Worm (Caenorhabditis elegans) whole organism, mixed stage, embryonic: ENCODE data around the gene F49H6.17.

Experiments
- M03D4.4 ChIP-seq: sonication (generic microtip); optimal IDR thresholded peaks from 2 replicates; lab custom pipeline; 2017; ENCODE audit warnings: mild to moderate bottlenecking, missing genetic modification characterization, missing compliant biosample characterization
- bed-3 ChIP-seq: fragments of 200-800 bp; sonication (Bioruptor generic); optimal IDR thresholded peaks from 3 replicates; lab custom pipeline; 2018; ENCODE audit warnings: mild to moderate bottlenecking, missing genetic modification characterization, moderate library complexity, missing compliant biosample characterization
- blmp-1 ChIP-seq: fragments of 150-350 bp; optimal IDR thresholded peaks from 2 replicates; lab custom pipeline; 2014; ENCODE audit warnings: missing biosample characterization, missing genetic modification characterization
- ceh-39 ChIP-seq: fragments of 150-350 bp; optimal IDR thresholded peaks from 2 replicates; lab custom pipeline; 2014; ENCODE audit warnings: missing biosample characterization, missing genetic modification characterization
- ceh-43 ChIP-seq: fragments of 200-800 bp; sonication (Bioruptor generic); optimal IDR thresholded peaks from 2 replicates; lab custom pipeline; 2018; ENCODE audit warnings: mild to moderate bottlenecking, missing genetic modification characterization, moderate library complexity, missing compliant biosample characterization
- ceh-83 ChIP-seq: fragments of 200-800 bp; sonication (Bioruptor generic); optimal IDR thresholded peaks from 2 replicates; lab custom pipeline; 2018; ENCODE audit warnings: mild to moderate bottlenecking, missing genetic modification characterization, missing compliant biosample characterization
- ces-1 ChIP-seq: fragments of 150-350 bp; optimal IDR thresholded peaks from 2 replicates; lab custom pipeline; 2014; ENCODE audit warnings: missing biosample characterization, missing genetic modification reagents, missing genetic modification characterization
- cnd-1 ChIP-seq: fragments of 200-800 bp; sonication (Bioruptor generic); optimal IDR thresholded peaks from 2 replicates; lab custom pipeline; 2018; ENCODE audit warnings: mild to moderate bottlenecking, missing genetic modification characterization, missing compliant biosample characterization
- drap-1 ChIP-seq: fragments of 200-800 bp; sonication (Bioruptor generic); optimal IDR thresholded peaks from 3 replicates; lab custom pipeline; 2018; ENCODE audit warnings: mild to moderate bottlenecking, missing genetic modification characterization, missing compliant biosample characterization
- flh-1 ChIP-seq: fragments of 200-800 bp; sonication (Bioruptor generic); optimal IDR thresholded peaks from 2 replicates; lab custom pipeline; 2018; ENCODE audit warnings: mild to moderate bottlenecking, missing genetic modification characterization, moderate library complexity, missing compliant biosample characterization
- ham-2 ChIP-seq: fragments of 200-800 bp; sonication (Bioruptor generic); optimal IDR thresholded peaks from 2 replicates; lab custom pipeline; 2018; ENCODE audit warnings: mild to moderate bottlenecking, missing genetic modification characterization, missing compliant biosample characterization
- hlh-1 ChIP-seq: fragments of 150-350 bp; optimal IDR thresholded peaks from 2 replicates; lab custom pipeline; 2014; ENCODE audit warnings: missing biosample characterization, missing genetic modification reagents, missing genetic modification characterization
- lin-13 ChIP-seq: fragments of 150-350 bp; optimal IDR thresholded peaks from 2 replicates; lab custom pipeline; 2014; ENCODE audit warnings: missing biosample characterization, missing genetic modification characterization
- lin-32 ChIP-seq: fragments of 200-800 bp; sonication (Bioruptor generic); optimal IDR thresholded peaks from 2 replicates; lab custom pipeline; 2018; ENCODE audit warnings: mild to moderate bottlenecking, missing genetic modification characterization, missing compliant biosample characterization
- lsy-2 ChIP-seq: fragments of 150-350 bp; optimal IDR thresholded peaks from 2 replicates; lab custom pipeline; 2014; ENCODE audit warnings: missing biosample characterization, missing genetic modification characterization
- mab-5 ChIP-seq: fragments of 150-350 bp; optimal IDR thresholded peaks from 2 replicates; lab custom pipeline; 2014; ENCODE audit warnings: missing biosample characterization, missing genetic modification characterization
- mep-1 ChIP-seq: fragments of 150-350 bp; optimal IDR thresholded peaks from 2 replicates; lab custom pipeline; 2017; ENCODE audit warnings: missing biosample characterization, missing genetic modification reagents, missing genetic modification characterization, inconsistent platforms
- mls-2 ChIP-seq: sonication (generic microtip); optimal IDR thresholded peaks from 2 replicates; lab custom pipeline; 2016; ENCODE audit warnings: mild to moderate bottlenecking, missing genetic modification characterization, moderate library complexity, missing compliant biosample characterization
- nhr-12 ChIP-seq: fragments of 150-350 bp; optimal IDR thresholded peaks from 2 replicates; lab custom pipeline; 2014; ENCODE audit warnings: missing biosample characterization, missing genetic modification characterization
- nhr-2 ChIP-seq: fragments of 150-350 bp; optimal IDR thresholded peaks from 2 replicates; lab custom pipeline; 2014; ENCODE audit warnings: missing biosample characterization, missing genetic modification characterization
- nhr-237 ChIP-seq: fragments of 150-350 bp; optimal IDR thresholded peaks from 2 replicates; lab custom pipeline; 2014; ENCODE audit warnings: missing biosample characterization, missing genetic modification characterization
- nhr-28 ChIP-seq: fragments of 150-350 bp; optimal IDR thresholded peaks from 2 replicates; lab custom pipeline; 2014; ENCODE audit warnings: missing biosample characterization, missing genetic modification characterization
- nhr-76 ChIP-seq: sonication (generic microtip); optimal IDR thresholded peaks from 2 replicates; lab custom pipeline; 2017; ENCODE audit warnings: missing biosample characterization, missing genetic modification characterization
- pha-4 ChIP-seq: fragments of 150-350 bp; optimal IDR thresholded peaks from 2 replicates; lab custom pipeline; 2018; ENCODE audit warnings: missing biosample characterization, missing genetic modification reagents, missing genetic modification characterization
- sem-2 ChIP-seq: fragments of 200-800 bp; sonication (Bioruptor generic); optimal IDR thresholded peaks from 2 replicates; lab custom pipeline; 2018; ENCODE audit warnings: mild to moderate bottlenecking, missing genetic modification characterization, missing compliant biosample characterization
- snpc-4 ChIP-seq: fragments of 150-350 bp; optimal IDR thresholded peaks from 2 replicates; lab custom pipeline; 2014; ENCODE audit warnings: missing biosample characterization, missing genetic modification characterization
- sptf-1 ChIP-seq: sonication (generic microtip); optimal IDR thresholded peaks from 2 replicates; lab custom pipeline; 2017; ENCODE audit warnings: mild to moderate bottlenecking, missing genetic modification characterization, moderate library complexity, missing compliant biosample characterization
- tbx-8 ChIP-seq: fragments of 200-800 bp; sonication (Bioruptor generic); optimal IDR thresholded peaks from 2 replicates; lab custom pipeline; 2018; ENCODE audit warnings: mild to moderate bottlenecking, missing genetic modification characterization, moderate library complexity, missing compliant biosample characterization
- unc-120 ChIP-seq: sonication (generic microtip); optimal IDR thresholded peaks from 2 replicates; lab custom pipeline; 2017; ENCODE audit warnings: missing genetic modification characterization, missing compliant biosample characterization; ENCODE audit not compliant: poor library complexity, severe bottlenecking
- unc-39 ChIP-seq: fragments of 150-350 bp; optimal IDR thresholded peaks from 2 replicates; lab custom pipeline; 2014; ENCODE audit warnings: missing biosample characterization, missing genetic modification characterization
- unc-62 ChIP-seq: fragments of 150-350 bp; optimal IDR thresholded peaks from 2 replicates; lab custom pipeline; 2014; ENCODE audit warnings: missing biosample characterization, missing genetic modification reagents, missing genetic modification characterization
- zip-8 ChIP-seq: fragments of 150-350 bp; optimal IDR thresholded peaks from 2 replicates; lab custom pipeline; 2014; ENCODE audit warnings: missing biosample characterization, missing genetic modification characterization
- ztf-11 ChIP-seq: fragments of 150-350 bp; optimal IDR thresholded peaks from 2 replicates; lab custom pipeline; 2014; ENCODE audit warnings: missing biosample characterization, missing genetic modification characterization

Gene F49H6.17

ce11 chrV:16987035-16987434 lies 32.8 kb upstream of the F49H6.17 start, which contains the start of gene Y102A5C.40:
Gene Y102A5C.40 (minus strand): TSS chrV:16987135.
- TF ChIP-seq pha-4 (no peak), ces-1 (no peak), bed-3 (GFP tag; lab: Kevin White, UChicago) (no peak)
- TF ChIP-seq, all 35 proteins: peak for 0

- TF ChIP-seq M03D4.4 (tag; lab: Kevin White, UChicago) (no peak), ham-2 (GFP tag; lab: Kevin White, UChicago) (no peak), sptf-1 (tag; lab: Kevin White, UChicago) (no peak), nhr-2 (tag; lab: Kevin White, UChicago) (no peak), unc-120 (tag; lab: Kevin White, UChicago) (no peak), ces-1 (no peak), mls-2 (tag; lab: Kevin White, UChicago) (no peak), mab-5 (no peak), nhr-12 (tag; lab: Kevin White, UChicago) (no peak), ztf-11 (no peak), hlh-1 (tag; lab: Kevin White, UChicago) (no peak), snpc-4 (no peak), tbx-8 (no peak), flh-1 (GFP tag; lab: Kevin White, UChicago) (no peak), lsy-2 (no peak), cnd-1 (tag; lab: Kevin White, UChicago) (no peak), ceh-39 (tag; lab: Kevin White, UChicago) (no peak), zip-8 (tag; lab: Kevin White, UChicago) (no peak)
Observed at ce11 chrV:16987783-16988182, 32.0 kb upstream of the F49H6.17 start.

- no peak for TF ChIP-seq unc-39 (tag; lab: Kevin White, UChicago)
- no peak for TF ChIP-seq mab-5
- no peak for TF ChIP-seq sptf-1 (tag; lab: Kevin White, UChicago)
- no peak for TF ChIP-seq drap-1 (GFP tag; lab: Kevin White, UChicago)
- TF ChIP-seq mep-1 (tag; lab: Kevin White, UChicago): no peak
- no peak for TF ChIP-seq nhr-237
- no peak for TF ChIP-seq blmp-1 (tag; lab: Kevin White, UChicago)
- TF ChIP-seq ztf-11: no peak
- TF ChIP-seq tbx-8: no peak
- TF ChIP-seq unc-120 (tag; lab: Kevin White, UChicago): no peak
- TF ChIP-seq hlh-1 (tag; lab: Kevin White, UChicago): no peak
- TF ChIP-seq ceh-83 (GFP tag; lab: Kevin White, UChicago): no peak
- TF ChIP-seq lin-32 (GFP tag; lab: Kevin White, UChicago): no peak
- no peak for TF ChIP-seq mls-2 (tag; lab: Kevin White, UChicago)
- no peak for TF ChIP-seq lsy-2
- TF ChIP-seq flh-1 (GFP tag; lab: Kevin White, UChicago): no peak
Observed at ce11 chrV:16988614-16989013, 31.2 kb upstream of the F49H6.17 start, which contains the start of gene Y102A5C.27. Gene Y102A5C.27 (minus strand): TSS chrV:16988714.

- TF ChIP-seq unc-39 (tag; lab: Kevin White, UChicago) (no peak), nhr-237 (no peak), mep-1 (tag; lab: Kevin White, UChicago) (no peak), nhr-28 (tag; lab: Kevin White, UChicago) (no peak), unc-120 (tag; lab: Kevin White, UChicago) (no peak), ham-2 (GFP tag; lab: Kevin White, UChicago) (no peak), tbx-8 (no peak), nhr-76 (tag; lab: Kevin White, UChicago) (no peak), pha-4 (no peak), cnd-1 (tag; lab: Kevin White, UChicago) (no peak), mls-2 (tag; lab: Kevin White, UChicago) (no peak), blmp-1 (tag; lab: Kevin White, UChicago) (no peak), bed-3 (GFP tag; lab: Kevin White, UChicago) (no peak), zip-8 (tag; lab: Kevin White, UChicago) (no peak), drap-1 (GFP tag; lab: Kevin White, UChicago) (no peak), lin-13 (tag; lab: Kevin White, UChicago) (no peak), ceh-43 (GFP tag; lab: Kevin White, UChicago) (no peak), sptf-1 (tag; lab: Kevin White, UChicago) (no peak)
Observed at ce11 chrV:16991734-16992133, 28.1 kb upstream of the F49H6.17 start, which contains the start of gene srz-95. Gene srz-95 (plus strand): TSS chrV:16992034.

ce11 chrV:16992383-16992782 lies 27.4 kb upstream of the F49H6.17 start:
- no peak for TF ChIP-seq ceh-39 (tag; lab: Kevin White, UChicago)
- TF ChIP-seq M03D4.4 (tag; lab: Kevin White, UChicago): no peak
- no peak for TF ChIP-seq zip-8 (tag; lab: Kevin White, UChicago)
- no peak for TF ChIP-seq mls-2 (tag; lab: Kevin White, UChicago)
- no peak for TF ChIP-seq sem-2 (GFP tag; lab: Kevin White, UChicago)
- TF ChIP-seq lin-32 (GFP tag; lab: Kevin White, UChicago): no peak
- TF ChIP-seq unc-62 (GFP tag; lab: Kevin White, UChicago): no peak
